Fruit fly (Drosophila melanogaster): ENCODE results near the gene dob.

dob gene

dm6 chrX:15048713-15049112, 18.1 kb upstream of the dob start:
- TF ChIP-seq Dif (GFP tag; optimal IDR thresholded peaks at IDR 0.05; ENCODE audit: partially characterized antibody) (peak; percentile 17), CrebA (GFP tag; optimal IDR thresholded peaks at IDR 0.05; ENCODE audit: borderline replicate concordance) (no peak), psq (GFP tag; optimal IDR thresholded peaks at IDR 0.05) (peak; percentile 56)

- TF ChIP-seq Rel (GFP tag; optimal IDR thresholded peaks at IDR 0.05) = no peak
- TF ChIP-seq Rel (tag; optimal IDR thresholded peaks at IDR 0.05) = no peak
- no peak for TF ChIP-seq N (GFP tag; optimal IDR thresholded peaks at IDR 0.05)
- no peak for TF ChIP-seq foxo (GFP tag; optimal IDR thresholded peaks at IDR 0.05)
- TF ChIP-seq Hnf4 (GFP tag; optimal IDR thresholded peaks at IDR 0.05) = no peak
- TF ChIP-seq Mio (GFP tag; optimal IDR thresholded peaks at IDR 0.05) = no peak
- no peak for TF ChIP-seq Dif (GFP tag; optimal IDR thresholded peaks at IDR 0.05; ENCODE audit: partially characterized antibody)
- TF ChIP-seq OdsH (GFP tag; optimal IDR thresholded peaks at IDR 0.05) = no peak
- TF ChIP-seq Jra (GFP tag; optimal IDR thresholded peaks at IDR 0.05) = no peak
- TF ChIP-seq Vsx2 (GFP tag; optimal IDR thresholded peaks at IDR 0.05; ENCODE audit: partially characterized antibody) = no peak
- TF ChIP-seq lola (GFP tag; optimal IDR thresholded peaks at IDR 0.05) = no peak
- no peak for TF ChIP-seq pan (optimal IDR thresholded peaks at IDR 0.05)
- TF ChIP-seq psq (GFP tag; optimal IDR thresholded peaks at IDR 0.05) = no peak
These were observed 4.2 kb upstream of the dob start for dm6 chrX:15062619-15063018.

dm6 chrX:15063404-15064062, 3.3 kb upstream of the dob start, which contains the start of the genes hiw and ND-B18:
TSS of gene hiw (minus strand) at chrX:15063429.
TSS of gene ND-B18 (plus strand) at chrX:15063733.
- TF ChIP-seq Myc (optimal IDR thresholded peaks at IDR 0.05) (peak; percentile 23), CG9705 (GFP tag; optimal IDR thresholded peaks at IDR 0.05) (no peak), dl (GFP tag; optimal IDR thresholded peaks at IDR 0.05; ENCODE audit: insufficient read depth in 1 of 2, partially characterized antibody in 2 of 2) (no peak), brk (GFP tag; optimal IDR thresholded peaks at IDR 0.05) (no peak), sv (GFP tag; optimal IDR thresholded peaks at IDR 0.05) (no peak), Sp1 (GFP tag; optimal IDR thresholded peaks at IDR 0.05) (peak; percentile 16), HLH106 (tag; optimal IDR thresholded peaks at IDR 0.05) (peak; percentile 16), sage (GFP tag; optimal IDR thresholded peaks at IDR 0.05) (no peak), CG32264 (GFP tag; optimal IDR thresholded peaks at IDR 0.05) (no peak), Rel (GFP tag; optimal IDR thresholded peaks at IDR 0.05) (no peak), Rel (tag; optimal IDR thresholded peaks at IDR 0.05) (peak; percentile 24), Hnf4 (GFP tag; optimal IDR thresholded peaks at IDR 0.05) (no peak), lola (GFP tag; optimal IDR thresholded peaks at IDR 0.05) (no peak), dmrt93B (GFP tag; optimal IDR thresholded peaks at IDR 0.05) (no peak), jim (GFP tag; optimal IDR thresholded peaks at IDR 0.05) (no peak), usp (GFP tag; optimal IDR thresholded peaks at IDR 0.05) (no peak), rgr (GFP tag; optimal IDR thresholded peaks at IDR 0.05) (peak; percentile 43), br (GFP tag; optimal IDR thresholded peaks at IDR 0.05) (peak; percentile 9), Vsx2 (GFP tag; optimal IDR thresholded peaks at IDR 0.05; ENCODE audit: partially characterized antibody) (no peak), GATAd (GFP tag; optimal IDR thresholded peaks at IDR 0.05) (no peak), ey (GFP tag; optimal IDR thresholded peaks at IDR 0.05) (peak; percentile 14), Dif (GFP tag; optimal IDR thresholded peaks at IDR 0.05; ENCODE audit: partially characterized antibody) (no peak), woc (GFP tag; optimal IDR thresholded peaks at IDR 0.05) (no peak), OdsH (GFP tag; optimal IDR thresholded peaks at IDR 0.05) (no peak), Mio (GFP tag; optimal IDR thresholded peaks at IDR 0.05) (no peak), h (GFP tag; optimal IDR thresholded peaks at IDR 0.05) (peak; percentile 47), foxo (GFP tag; optimal IDR thresholded peaks at IDR 0.05) (peak in 1 of 2 experiments; percentile 51), fru (GFP tag; optimal IDR thresholded peaks at IDR 0.05) (peak; percentile 25)

dm6 chrX:15068537-15068936, 1.7 kb downstream of the dob start:
- TF ChIP-seq N (GFP tag; optimal IDR thresholded peaks at IDR 0.05) (no peak), rgr (GFP tag; optimal IDR thresholded peaks at IDR 0.05) (no peak), Vsx2 (GFP tag; optimal IDR thresholded peaks at IDR 0.05; ENCODE audit: partially characterized antibody) (no peak), psq (GFP tag; optimal IDR thresholded peaks at IDR 0.05) (no peak), Myc (optimal IDR thresholded peaks at IDR 0.05) (no peak), foxo (GFP tag; optimal IDR thresholded peaks at IDR 0.05) (no peak), HLH106 (tag; optimal IDR thresholded peaks at IDR 0.05) (no peak), br (GFP tag; optimal IDR thresholded peaks at IDR 0.05) (no peak), sage (GFP tag; optimal IDR thresholded peaks at IDR 0.05) (no peak), Hnf4 (GFP tag; optimal IDR thresholded peaks at IDR 0.05) (peak; percentile 40), Mio (GFP tag; optimal IDR thresholded peaks at IDR 0.05) (no peak), woc (GFP tag; optimal IDR thresholded peaks at IDR 0.05) (no peak), Rel (GFP tag; optimal IDR thresholded peaks at IDR 0.05) (no peak), Rel (tag; optimal IDR thresholded peaks at IDR 0.05) (peak; percentile 18), dl (GFP tag; optimal IDR thresholded peaks at IDR 0.05; ENCODE audit: insufficient read depth in 1 of 2, partially characterized antibody in 2 of 2) (no peak), pan (optimal IDR thresholded peaks at IDR 0.05) (no peak), OdsH (GFP tag; optimal IDR thresholded peaks at IDR 0.05) (no peak)
